Fruit fly (Drosophila melanogaster): ENCODE data around the gene CG31161.
A peak's percentile ranks its signal among the peaks of the same experiment; 100 is the strongest.

Gene CG31161

DNA sequence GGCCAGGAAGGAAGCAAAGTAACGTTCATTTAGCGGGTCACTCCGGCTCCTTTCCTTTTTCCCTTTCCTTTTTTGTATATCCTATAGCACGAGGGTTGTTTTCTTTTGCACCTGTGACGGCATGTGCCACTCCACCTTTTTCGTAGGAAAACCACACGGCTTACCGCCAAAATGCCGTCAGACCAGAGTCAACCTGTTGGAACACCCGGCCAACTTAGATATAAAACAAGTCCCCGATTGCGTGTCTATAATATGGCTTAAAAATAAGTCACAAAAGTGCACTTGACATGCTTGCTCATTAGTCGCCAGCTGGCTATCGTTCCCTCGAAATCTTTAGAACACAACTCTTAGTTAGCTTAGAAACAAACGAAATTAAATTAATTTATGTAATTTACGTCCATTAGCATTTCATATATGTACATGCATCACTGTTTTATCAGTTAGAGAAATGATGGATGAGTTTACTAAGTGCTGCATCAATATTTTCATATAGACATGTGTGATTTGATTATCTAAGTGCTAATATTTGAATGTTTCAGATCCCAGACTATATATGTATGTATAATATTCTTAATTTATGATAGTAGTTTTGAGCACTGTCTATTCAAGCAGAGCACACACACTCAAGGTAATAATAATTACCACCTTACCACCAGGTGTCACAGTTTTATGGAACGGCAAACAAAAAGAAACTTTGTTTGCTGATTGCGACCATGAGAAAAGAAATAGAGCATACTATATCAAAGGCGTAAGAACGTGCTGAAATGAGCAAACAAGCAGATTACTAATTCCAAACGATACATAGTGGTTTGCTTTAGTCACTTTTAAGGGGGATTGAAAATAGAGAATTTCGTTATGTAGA is 18.5 kb downstream of the CG31161 start:
- no peak for TF ChIP-seq noc (tag; optimal IDR thresholded peaks at IDR 0.05)

dm6 chr3R:22635684-22636566 is 19.6 kb downstream of the CG31161 start:
- peak; percentile 30 for TF ChIP-seq noc (tag; optimal IDR thresholded peaks at IDR 0.05)

DNA sequence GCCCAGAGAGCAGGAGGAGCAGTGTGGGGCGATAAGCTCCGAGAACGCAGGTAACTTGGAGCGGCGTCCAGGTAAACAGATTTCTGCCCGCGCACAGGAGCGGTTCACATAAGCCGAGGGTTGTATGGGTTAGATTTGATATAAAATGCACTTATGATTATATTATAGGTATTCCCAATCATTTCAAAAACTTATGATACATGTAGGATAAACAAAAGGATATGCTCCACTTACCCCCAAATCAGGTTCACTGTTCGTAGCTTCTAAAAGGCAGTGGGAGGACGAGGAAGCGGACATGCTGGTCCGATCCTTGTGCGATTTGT is 20.2 kb downstream of the CG31161 start:
- no peak for TF ChIP-seq noc (tag; optimal IDR thresholded peaks at IDR 0.05)

DNA sequence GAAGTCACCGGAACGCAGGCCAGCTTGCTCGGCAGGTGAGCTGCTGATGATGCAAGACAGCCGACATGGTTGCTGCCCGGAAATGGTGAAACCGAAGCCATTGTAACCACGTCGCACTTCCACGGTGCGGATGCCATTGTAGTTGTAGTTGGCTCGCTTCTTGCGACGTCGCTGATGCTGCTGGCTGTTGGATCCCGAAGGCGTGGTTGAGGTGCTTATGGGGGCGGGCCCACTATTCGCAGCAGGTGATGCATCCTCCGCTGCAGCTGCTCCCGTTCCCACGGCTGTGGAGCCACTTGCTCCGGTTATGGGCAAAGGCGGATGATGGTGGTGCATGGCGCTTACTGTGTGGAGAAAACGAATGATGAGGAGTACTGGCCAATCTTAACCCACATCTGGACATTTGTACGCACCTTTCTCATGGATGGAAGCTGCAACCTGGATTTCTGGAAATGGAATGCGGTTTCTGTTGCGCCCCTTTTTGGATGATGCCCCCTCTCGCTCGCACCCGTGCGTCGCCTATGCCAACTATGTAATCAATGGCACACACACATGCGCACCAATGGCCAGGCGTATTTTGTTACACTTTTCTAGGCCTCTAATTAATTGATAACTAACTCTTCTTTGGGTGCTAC is 22.4 kb downstream of the CG31161 start:
- no peak for TF ChIP-seq noc (tag; optimal IDR thresholded peaks at IDR 0.05)

- no peak for TF ChIP-seq noc (tag; optimal IDR thresholded peaks at IDR 0.05)
These were observed 23.0 kb downstream of the CG31161 start, which contains the start of the genes loco and wake for dm6 chr3R:22639239-22639858. TSS of gene loco (minus strand) at chr3R:22639387. TSS of gene wake (plus strand) at chr3R:22639808.

dm6 chr3R:22649859-22650258 is 33.5 kb downstream of the CG31161 start:
- TF ChIP-seq noc (tag; optimal IDR thresholded peaks at IDR 0.05): no peak

DNA sequence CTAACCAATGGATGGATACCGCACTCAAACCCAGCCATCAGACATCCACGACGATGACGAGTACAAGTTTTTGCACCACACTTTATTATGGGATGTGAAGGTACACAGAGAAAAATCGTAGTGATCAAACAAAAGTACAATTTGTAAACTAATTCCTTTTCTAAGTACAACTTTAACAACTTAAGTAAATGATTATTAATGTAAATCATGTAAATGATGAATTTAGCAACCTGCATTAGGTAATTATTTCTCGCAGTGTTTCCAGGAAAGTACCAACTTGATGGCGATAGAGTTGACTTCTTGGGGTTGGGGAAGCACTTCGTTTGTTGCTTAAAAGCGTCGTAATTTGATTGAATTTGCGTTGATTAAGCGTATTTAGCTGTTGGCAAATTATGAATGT is 46.8 kb downstream of the CG31161 start:
- TF ChIP-seq noc (tag; optimal IDR thresholded peaks at IDR 0.05): no peak

- TF ChIP-seq noc (tag; optimal IDR thresholded peaks at IDR 0.05): no peak
These were observed 48.0 kb downstream of the CG31161 start for dm6 chr3R:22664274-22664673.

- TF ChIP-seq noc (tag; optimal IDR thresholded peaks at IDR 0.05): no peak
These were observed 50.4 kb downstream of the CG31161 start for dm6 chr3R:22666449-22667283.

dm6 chr3R:22667284-22667958 is 51.1 kb downstream of the CG31161 start:
- TF ChIP-seq noc (tag; optimal IDR thresholded peaks at IDR 0.05): peak; percentile 61
